Fruit fly (Drosophila melanogaster) whole organism: ENCODE measurements around the gene Polr3F.

Experiments
- CG8478 ChIP-seq: fragments of >200 bp; optimal IDR thresholded peaks from 2 replicates; lab custom pipeline; 2018; ENCODE audit warnings: inconsistent platforms
- Dll ChIP-seq: fragments of >200 bp; optimal IDR thresholded peaks from 2 replicates; lab custom pipeline; 2017
- EcR ChIP-seq, 2 experiments: fragments of >200 bp; optimal IDR thresholded peaks; 2 replicates each; lab custom pipeline; 2017; ENCODE audit warnings: missing biosample characterization in 2 of 2, missing genetic modification characterization in 2 of 2, missing genetic modification reagents in 2 of 2
- pan ChIP-seq: fragments of >200 bp; optimal IDR thresholded peaks from 2 replicates; lab custom pipeline; 2017
- psq ChIP-seq: fragments of >200 bp; optimal IDR thresholded peaks from 2 replicates; lab custom pipeline; 2017

- TF ChIP-seq psq (lab: Kevin White, UChicago) (no peak), pan (no peak), CG8478 (lab: Kevin White, UChicago) (no peak), EcR (GFP tag; optimal IDR thresholded peaks at IDR 0.05; lab: Kevin White, UChicago) (no peak), Dll (lab: Kevin White, UChicago) (no peak)
Measured at dm6 chr3R:22395409-22396178, 28.4 kb upstream of the Polr3F start.
